Worm (Caenorhabditis elegans) whole organism, L4/young adult: ENCODE data around the gene irld-62.

Experiments
- W03F9.2 ChIP-seq: fragments of 150-350 bp; optimal IDR thresholded peaks from 2 replicates; lab custom pipeline; 2014; ENCODE audit warnings: missing biosample characterization, missing genetic modification characterization
- dao-5 ChIP-seq: sonication (generic microtip); optimal IDR thresholded peaks from 2 replicates; lab custom pipeline; 2016; ENCODE audit warnings: missing genotype, missing genetic modification characterization, moderate library complexity, missing compliant biosample characterization
- him-1 ChIP-seq: sonication (generic microtip); optimal IDR thresholded peaks from 2 replicates; lab custom pipeline; 2016; ENCODE audit warnings: missing genotype, missing genetic modification reagents, missing genetic modification characterization, missing compliant biosample characterization

ce11 chrV:15272263-15272662 is 38.6 kb upstream of the irld-62 start, which contains the start of gene T10H4.4:
- no peak for TF ChIP-seq him-1 (tag; lab: Kevin White, UChicago)
- no peak for TF ChIP-seq W03F9.2 (tag; lab: Kevin White, UChicago)
- no peak for TF ChIP-seq dao-5 (tag; lab: Kevin White, UChicago)
